Worm (Caenorhabditis elegans) whole organism, L1 larva: ENCODE data around the gene ins-9.

Experiments used
- ama-1 ChIP-seq: fragments of 150-350 bp; optimal IDR thresholded peaks from 2 replicates; lab custom pipeline; 2014
- ceh-82 ChIP-seq, 3 experiments: fragments of 150-350 bp in 1 of 3; sonication (generic microtip) in 2 of 3; optimal IDR thresholded peaks; 2 replicates each; lab custom pipeline; 2014 to 2017; ENCODE audit warnings: missing biosample characterization in 3 of 3, missing genetic modification characterization in 3 of 3
- ets-5 ChIP-seq: fragments of 200-800 bp; sonication (Bioruptor generic); IDR thresholded peaks from 2 replicates; pipeline ENCODE4 v1.3.6; 2022; ENCODE audit warnings: missing genetic modification characterization, missing compliant biosample characterization
- lin-14 ChIP-seq: fragments of 200-800 bp; sonication (Bioruptor generic); optimal IDR thresholded peaks from 2 replicates; lab custom pipeline; 2018; ENCODE audit warnings: mild to moderate bottlenecking, missing genetic modification characterization, moderate library complexity, missing compliant biosample characterization
- nhr-77 ChIP-seq: fragments of 150-350 bp; optimal IDR thresholded peaks from 2 replicates; lab custom pipeline; 2014; ENCODE audit warnings: missing biosample characterization, missing genetic modification characterization
- nhr-85 ChIP-seq: sonication (generic microtip); peaks from one replicate; lab custom pipeline; 2016; ENCODE audit warnings: missing genetic modification characterization, inconsistent platforms, missing compliant biosample characterization
- nhr-90 ChIP-seq: sonication (generic microtip); optimal IDR thresholded peaks from 2 replicates; lab custom pipeline; 2016; ENCODE audit warnings: mild to moderate bottlenecking, missing genetic modification characterization, missing compliant biosample characterization; ENCODE audit not compliant: poor library complexity
- snpc-4 ChIP-seq: fragments of 150-350 bp; optimal IDR thresholded peaks from 2 replicates; lab custom pipeline; 2014; ENCODE audit warnings: missing biosample characterization, missing genetic modification characterization

- no peak for TF ChIP-seq lin-14 (GFP tag; lab: Kevin White, UChicago)
- no peak for TF ChIP-seq nhr-90 (tag; lab: Kevin White, UChicago)
- TF ChIP-seq nhr-77 (tag; lab: Kevin White, UChicago) = no peak
- no peak for TF ChIP-seq ceh-82 (tag; optimal IDR thresholded peaks at IDR 0.05; lab: Kevin White, UChicago)
- no peak for TF ChIP-seq ets-5 (GFP tag; lab: Robert Waterston, UW)
- TF ChIP-seq nhr-85 = no peak
- no peak for TF ChIP-seq ama-1 (lab: Kevin White, UChicago)
- TF ChIP-seq snpc-4 = no peak
Observed at ce11 chrX:8902920-8903319, 36.5 kb upstream of the ins-9 start.
